Worm (Caenorhabditis elegans) whole organism, L1 larva: ENCODE measurements around the gene oig-3.

Source experiments
- aha-1 ChIP-seq: fragments of 150-350 bp; optimal IDR thresholded peaks from 2 replicates; lab custom pipeline; 2014; ENCODE audit warnings: missing biosample characterization, missing genetic modification characterization
- fos-1 ChIP-seq: fragments of 150-350 bp; optimal IDR thresholded peaks from 2 replicates; lab custom pipeline; 2014; ENCODE audit warnings: missing biosample characterization, missing genetic modification characterization
- hlh-4 ChIP-seq: sonication (generic microtip); optimal IDR thresholded peaks from 2 replicates; lab custom pipeline; 2016; ENCODE audit warnings: mild to moderate bottlenecking, missing genetic modification characterization, missing compliant biosample characterization
- hpl-2 ChIP-seq: fragments of 150-350 bp; optimal IDR thresholded peaks from 2 replicates; lab custom pipeline; 2014; ENCODE audit warnings: missing biosample characterization, missing genetic modification reagents, missing genetic modification characterization
- irx-1 ChIP-seq: sonication (generic microtip); optimal IDR thresholded peaks from 2 replicates; lab custom pipeline; 2016; ENCODE audit warnings: missing genetic modification characterization, missing compliant biosample characterization
- isw-1 ChIP-seq: fragments of 200-800 bp; sonication (Bioruptor generic); IDR thresholded peaks from 2 replicates; pipeline ENCODE4 v1.3.6; 2022; ENCODE audit warnings: missing genetic modification characterization, missing compliant biosample characterization
- lin-39 ChIP-seq: fragments of 150-350 bp; optimal IDR thresholded peaks from 2 replicates; lab custom pipeline; 2014; ENCODE audit warnings: missing biosample characterization, missing genetic modification reagents, missing genetic modification characterization
- nhr-237 ChIP-seq: fragments of 150-350 bp; optimal IDR thresholded peaks from 2 replicates; lab custom pipeline; 2014; ENCODE audit warnings: missing biosample characterization, missing genetic modification characterization
- nhr-76 ChIP-seq: sonication (generic microtip); optimal IDR thresholded peaks from 2 replicates; lab custom pipeline; 2017; ENCODE audit warnings: missing biosample characterization, missing genetic modification characterization
- nhr-84 ChIP-seq: sonication (generic microtip); optimal IDR thresholded peaks from 2 replicates; lab custom pipeline; 2017; ENCODE audit warnings: missing biosample characterization, missing genetic modification characterization
- tlp-1 ChIP-seq: fragments of 150-350 bp; optimal IDR thresholded peaks from 2 replicates; lab custom pipeline; 2014; ENCODE audit warnings: missing biosample characterization, missing genetic modification characterization
- xbp-1 ChIP-seq: sonication (generic microtip); optimal IDR thresholded peaks from 2 replicates; lab custom pipeline; 2016; ENCODE audit warnings: missing genetic modification characterization, missing compliant biosample characterization
- ztf-4 ChIP-seq: fragments of 150-350 bp; optimal IDR thresholded peaks from 2 replicates; lab custom pipeline; 2014; ENCODE audit warnings: missing biosample characterization, missing genetic modification characterization

ce11 chrV:14698005-14698404 is 31.4 kb upstream of the oig-3 start:
- TF ChIP-seq xbp-1 (tag; lab: Kevin White, UChicago): no peak
- no peak for TF ChIP-seq irx-1 (tag; lab: Kevin White, UChicago)
- TF ChIP-seq ztf-4 (tag; lab: Kevin White, UChicago): no peak
- TF ChIP-seq tlp-1 (tag; lab: Kevin White, UChicago): no peak
- TF ChIP-seq aha-1 (tag; lab: Kevin White, UChicago): no peak
- TF ChIP-seq nhr-76 (tag; lab: Kevin White, UChicago): no peak
- no peak for TF ChIP-seq hlh-4
- TF ChIP-seq lin-39 (tag; lab: Kevin White, UChicago): no peak
- no peak for TF ChIP-seq nhr-237 (tag; lab: Kevin White, UChicago)
- no peak for TF ChIP-seq fos-1 (tag; lab: Kevin White, UChicago)
- TF ChIP-seq hpl-2 (GFP tag; lab: Kevin White, UChicago): no peak
- TF ChIP-seq nhr-84 (tag; lab: Kevin White, UChicago): no peak
- TF ChIP-seq isw-1 (GFP tag; lab: Robert Waterston, UW): no peak
